Fruit fly (Drosophila melanogaster) whole organism, embryonic: ENCODE results near the gene Prx4.

Experiments
- Ada2b ChIP-seq: fragments of 200-800 bp; sonication (Bioruptor generic); IDR thresholded peaks from 2 replicates; pipeline ENCODE4 v1.3.6; 2022; ENCODE audit warnings: missing biosample characterization, missing genetic modification characterization
- Bteb2 ChIP-seq: fragments of 200-800 bp; sonication (Bioruptor generic); optimal IDR thresholded peaks from 2 replicates; lab custom pipeline; 2016; ENCODE audit warnings: missing biosample characterization, missing genetic modification characterization
- CG12104 ChIP-seq: fragments of 200-800 bp; sonication (Bioruptor generic); optimal IDR thresholded peaks from 3 replicates; lab custom pipeline; 2016; ENCODE audit warnings: missing biosample characterization, missing genetic modification characterization
- CG12219 ChIP-seq: fragments of 200-800 bp; sonication (Bioruptor generic); optimal IDR thresholded peaks from 3 replicates; lab custom pipeline; 2018; ENCODE audit warnings: missing biosample characterization, mild to moderate bottlenecking, missing genetic modification characterization
- CG14050 ChIP-seq: fragments of 200-800 bp; sonication (Bioruptor generic); IDR thresholded peaks from 3 replicates; pipeline ENCODE4 v1.3.6; 2022; ENCODE audit warnings: missing biosample characterization, missing genetic modification characterization
- CG15073 ChIP-seq: fragments of 200-800 bp; sonication (Bioruptor generic); optimal IDR thresholded peaks from 2 replicates; lab custom pipeline; 2016; ENCODE audit warnings: missing biosample characterization, missing genetic modification characterization
- CG32532 ChIP-seq: fragments of 200-800 bp; sonication (Bioruptor generic); IDR thresholded peaks from 2 replicates; pipeline ENCODE4 v1.3.6; 2022; ENCODE audit warnings: missing biosample characterization, missing genetic modification characterization
- CG3847 ChIP-seq: fragments of 200-800 bp; sonication (Bioruptor generic); IDR thresholded peaks from 2 replicates; pipeline ENCODE4 v1.3.6; 2022; ENCODE audit warnings: missing biosample characterization, missing genetic modification characterization
- CG4282 ChIP-seq: fragments of 200-800 bp; sonication (Bioruptor generic); optimal IDR thresholded peaks from 2 replicates; lab custom pipeline; 2016; ENCODE audit warnings: missing biosample characterization, missing genetic modification characterization
- CG5953 ChIP-seq: fragments of 200-800 bp; sonication (Bioruptor generic); IDR thresholded peaks from 2 replicates; pipeline ENCODE4 v1.3.6; 2022; ENCODE audit warnings: missing biosample characterization, missing genetic modification characterization
- CG7963 ChIP-seq: fragments of 200-800 bp; sonication (Bioruptor generic); IDR thresholded peaks from 3 replicates; pipeline ENCODE4 v1.3.6; 2022; ENCODE audit warnings: missing biosample characterization, missing genetic modification characterization; ENCODE audit not compliant: partially characterized antibody
- CHES-1-like ChIP-seq: fragments of 200-800 bp; sonication (Bioruptor generic); optimal IDR thresholded peaks from 2 replicates; lab custom pipeline; 2016; ENCODE audit warnings: missing biosample characterization, missing genetic modification characterization
- CoRest ChIP-seq: fragments of 200-800 bp; sonication (Bioruptor generic); optimal IDR thresholded peaks from 3 replicates; lab custom pipeline; 2018; ENCODE audit warnings: missing biosample characterization, mild to moderate bottlenecking, missing genetic modification characterization, moderate library complexity
- D19B ChIP-seq: fragments of 200-800 bp; sonication (Bioruptor generic); optimal IDR thresholded peaks from 2 replicates; lab custom pipeline; 2017; ENCODE audit warnings: missing biosample characterization, mild to moderate bottlenecking, missing genetic modification characterization
- Deaf1 ChIP-seq: fragments of 200-800 bp; optimal IDR thresholded peaks from 3 replicates; lab custom pipeline; 2019; ENCODE audit warnings: missing biosample characterization, mild to moderate bottlenecking, missing genetic modification characterization, moderate library complexity
- Dp ChIP-seq: fragments of 200-800 bp; sonication (Bioruptor generic); optimal IDR thresholded peaks from 2 replicates; lab custom pipeline; 2018; ENCODE audit warnings: missing biosample characterization, mild to moderate bottlenecking, missing genetic modification characterization, moderate library complexity
- H15 ChIP-seq: fragments of 200-800 bp; sonication (Bioruptor generic); IDR thresholded peaks from 3 replicates; pipeline ENCODE4 v1.3.6; 2022; ENCODE audit warnings: missing biosample characterization, missing genetic modification characterization
- HLH3B ChIP-seq: fragments of 200-800 bp; sonication (Bioruptor generic); IDR thresholded peaks from 2 replicates; pipeline ENCODE4 v1.3.6; 2022; ENCODE audit warnings: missing biosample characterization, missing genetic modification characterization
- Hand ChIP-seq: fragments of 200-800 bp; sonication (Bioruptor generic); optimal IDR thresholded peaks from 2 replicates; lab custom pipeline; 2017; ENCODE audit warnings: mild to moderate bottlenecking, missing biosample characterization, missing genetic modification reagents, missing genetic modification characterization
- Hey ChIP-seq: fragments of 200-800 bp; sonication (Bioruptor generic); optimal IDR thresholded peaks from 3 replicates; lab custom pipeline; 2018; ENCODE audit warnings: missing biosample characterization, mild to moderate bottlenecking, missing genetic modification characterization
- Hr3 ChIP-seq: fragments of 200-800 bp; sonication (Bioruptor generic); optimal IDR thresholded peaks from 3 replicates; lab custom pipeline; 2016; ENCODE audit warnings: missing biosample characterization, missing genetic modification characterization
- Hr51 ChIP-seq, 2 experiments: fragments of 200-800 bp; sonication (Bioruptor generic); optimal IDR thresholded peaks; 2 replicates in 1 of 2; 3 replicates in 1 of 2; lab custom pipeline; 2016 to 2018; ENCODE audit warnings: missing biosample characterization in 2 of 2, missing genetic modification characterization in 2 of 2, mild to moderate bottlenecking in 1 of 2, moderate library complexity in 1 of 2
- Hsf ChIP-seq: fragments of 200-800 bp; sonication (Bioruptor generic); optimal IDR thresholded peaks from 3 replicates; lab custom pipeline; 2016; ENCODE audit warnings: missing biosample characterization, missing genetic modification characterization
- MTF-1 ChIP-seq: fragments of 200-800 bp; sonication (Bioruptor generic); optimal IDR thresholded peaks from 2 replicates; lab custom pipeline; 2018; ENCODE audit warnings: missing biosample characterization, mild to moderate bottlenecking, missing genetic modification characterization, borderline replicate concordance
- NC2β ChIP-seq: fragments of 200-800 bp; sonication (Bioruptor generic); optimal IDR thresholded peaks from 2 replicates; lab custom pipeline; 2016; ENCODE audit warnings: missing biosample characterization, missing genetic modification characterization
- NK7.1 ChIP-seq: fragments of 200-800 bp; sonication (Bioruptor generic); optimal IDR thresholded peaks from 3 replicates; lab custom pipeline; 2016; ENCODE audit warnings: missing biosample characterization, missing genetic modification characterization
- Nf-YC ChIP-seq: fragments of 200-800 bp; optimal IDR thresholded peaks from 3 replicates; lab custom pipeline; 2019; ENCODE audit warnings: missing biosample characterization, mild to moderate bottlenecking, missing genetic modification characterization, moderate library complexity
- Side ChIP-seq: fragments of 200-800 bp; sonication (Bioruptor generic); optimal IDR thresholded peaks from 2 replicates; lab custom pipeline; 2016; ENCODE audit warnings: missing biosample characterization, missing genetic modification characterization
- Sry-δ ChIP-seq: fragments of 200-800 bp; sonication (Bioruptor generic); optimal IDR thresholded peaks from 2 replicates; lab custom pipeline; 2016; ENCODE audit warnings: missing biosample characterization, missing genetic modification characterization
- Trl ChIP-seq, 3 experiments: fragments of >200 bp in 2 of 3; fragments of 200-800 bp in 1 of 3; sonication (Bioruptor generic) in 1 of 3; optimal IDR thresholded peaks; 2 replicates in 1 of 3; 3 replicates in 2 of 3; lab custom pipeline; 2016 to 2017; ENCODE audit warnings: missing biosample characterization in 1 of 3, missing genetic modification characterization in 1 of 3
- az2 ChIP-seq: fragments of 200-800 bp; sonication (Bioruptor generic); optimal IDR thresholded peaks from 3 replicates; lab custom pipeline; 2016; ENCODE audit warnings: missing biosample characterization, missing genetic modification characterization
- bab2 ChIP-seq: fragments of 200-800 bp; sonication (Bioruptor generic); optimal IDR thresholded peaks from 2 replicates; lab custom pipeline; 2016; ENCODE audit warnings: missing biosample characterization, missing genetic modification characterization
- chm ChIP-seq: fragments of 200-800 bp; sonication (Bioruptor generic); IDR thresholded peaks from 2 replicates; pipeline ENCODE4 v1.3.6; 2022; ENCODE audit warnings: missing biosample characterization, missing genetic modification characterization
- cwo ChIP-seq: fragments of 200-800 bp; sonication (Bioruptor generic); optimal IDR thresholded peaks from 3 replicates; lab custom pipeline; 2017; ENCODE audit warnings: missing biosample characterization, missing genetic modification characterization, mild to moderate bottlenecking, moderate library complexity, missing genetic modification reagents
- dm ChIP-seq: fragments of 200-800 bp; sonication (Bioruptor generic); optimal IDR thresholded peaks from 3 replicates; lab custom pipeline; 2016; ENCODE audit warnings: missing biosample characterization, missing genetic modification characterization
- eyg ChIP-seq: fragments of 200-800 bp; sonication (Bioruptor generic); optimal IDR thresholded peaks from 3 replicates; lab custom pipeline; 2016; ENCODE audit warnings: missing biosample characterization, missing genetic modification characterization
- gem ChIP-seq: fragments of 200-800 bp; sonication (Bioruptor generic); optimal IDR thresholded peaks from 2 replicates; lab custom pipeline; 2019; ENCODE audit warnings: missing biosample characterization, mild to moderate bottlenecking, missing genetic modification characterization, moderate library complexity
- grau ChIP-seq: fragments of 200-800 bp; optimal IDR thresholded peaks from 3 replicates; lab custom pipeline; 2019; ENCODE audit warnings: missing biosample characterization, mild to moderate bottlenecking, missing genetic modification characterization, moderate library complexity
- gsb ChIP-seq: fragments of 200-800 bp; sonication (Bioruptor generic); IDR thresholded peaks from 2 replicates; pipeline ENCODE4 v1.3.6; 2022; ENCODE audit warnings: missing biosample characterization, missing genetic modification characterization
- klu ChIP-seq: fragments of 200-800 bp; sonication (Bioruptor generic); IDR thresholded peaks from 2 replicates; pipeline ENCODE4 v1.3.6; 2022; ENCODE audit warnings: missing biosample characterization, missing genetic modification characterization
- lilli ChIP-seq: fragments of 200-800 bp; sonication (Bioruptor generic); optimal IDR thresholded peaks from 3 replicates; lab custom pipeline; 2016; ENCODE audit warnings: missing biosample characterization, missing genetic modification characterization
- maf-S ChIP-seq: fragments of 200-800 bp; sonication (Bioruptor generic); optimal IDR thresholded peaks from 2 replicates; lab custom pipeline; 2016; ENCODE audit warnings: missing biosample characterization, missing genetic modification characterization
- oc ChIP-seq: fragments of 200-800 bp; sonication (Bioruptor generic); optimal IDR thresholded peaks from 2 replicates; lab custom pipeline; 2018; ENCODE audit warnings: missing biosample characterization, mild to moderate bottlenecking, missing genetic modification characterization, moderate library complexity
- pita ChIP-seq: fragments of 200-800 bp; sonication (Bioruptor generic); optimal IDR thresholded peaks from 2 replicates; lab custom pipeline; 2017; ENCODE audit warnings: missing biosample characterization, mild to moderate bottlenecking, missing genetic modification characterization
- repo ChIP-seq: fragments of 200-800 bp; sonication (Bioruptor generic); optimal IDR thresholded peaks from 2 replicates; lab custom pipeline; 2016; ENCODE audit warnings: missing biosample characterization, missing genetic modification characterization
- scrt ChIP-seq: fragments of 200-800 bp; sonication (Bioruptor generic); optimal IDR thresholded peaks from 2 replicates; lab custom pipeline; 2018; ENCODE audit warnings: missing biosample characterization, mild to moderate bottlenecking, missing genetic modification characterization, moderate library complexity
- sd ChIP-seq: fragments of 200-800 bp; sonication (Bioruptor generic); optimal IDR thresholded peaks from 3 replicates; lab custom pipeline; 2018; ENCODE audit warnings: missing biosample characterization, mild to moderate bottlenecking, missing genetic modification characterization, moderate library complexity
- sob ChIP-seq: fragments of 200-800 bp; sonication (Bioruptor generic); IDR thresholded peaks from 2 replicates; pipeline ENCODE4 v1.3.6; 2022; ENCODE audit warnings: missing biosample characterization, missing genetic modification characterization
- tna ChIP-seq: fragments of 200-800 bp; sonication (Bioruptor generic); IDR thresholded peaks from 2 replicates; pipeline ENCODE4 v1.3.6; 2022; ENCODE audit warnings: missing biosample characterization, missing genetic modification characterization; ENCODE audit not compliant: partially characterized antibody

Gene Prx4

dm6 chr3L:3071675-3072583 is 29.8 kb downstream of the Prx4 start (continued):
- TF ChIP-seq Trl (optimal IDR thresholded peaks at IDR 0.05; lab: Kevin White, UChicago) (no peak), Trl (GFP tag; optimal IDR thresholded peaks at IDR 0.05; lab: Kevin White, UChicago) (no peak), CG14050 (GFP tag; lab: Robert Waterston, UW) (no peak), CG12219 (GFP tag; lab: Kevin White, UChicago) (no peak), Hand (GFP tag; lab: Kevin White, UChicago) (no peak), Sry-δ (GFP tag; lab: Kevin White, UChicago) (no peak), H15 (no peak), Hr3 (GFP tag; lab: Kevin White, UChicago) (no peak), gem (tag; lab: Kevin White, UChicago) (peak; percentile 46), sd (no peak), Hey (no peak), CG15073 (GFP tag; lab: Kevin White, UChicago) (no peak), klu (no peak), tna (0 out of 2 replicates have a peak, but pooled peaks have one; percentile 8), CG32532 (GFP tag; lab: Robert Waterston, UW) (no peak), D19B (GFP tag; lab: Kevin White, UChicago) (no peak), Hsf (no peak), Deaf1 (tag; lab: Kevin White, UChicago) (peak; percentile 30), cwo (GFP tag; lab: Kevin White, UChicago) (peak; percentile 16), repo (no peak), scrt (peak; percentile 43), bab2 (no peak), CoRest (tag; lab: Kevin White, UChicago) (peak; percentile 26), CG5953 (no peak), az2 (GFP tag; lab: Kevin White, UChicago) (no peak), CHES-1-like (GFP tag; lab: Kevin White, UChicago) (no peak), Side (GFP tag; lab: Kevin White, UChicago) (no peak), Hr51 (GFP tag; optimal IDR thresholded peaks at IDR 0.05; lab: Kevin White, UChicago) (no peak), eyg (GFP tag; lab: Kevin White, UChicago) (no peak), CG12104 (no peak), CG7963 (no peak), chm (peak; percentile 57), Dp (GFP tag; lab: Kevin White, UChicago) (no peak), dm (GFP tag; lab: Kevin White, UChicago) (no peak), Ada2b (GFP tag; lab: Robert Waterston, UW) (no peak), CG3847 (GFP tag; lab: Robert Waterston, UW) (no peak), sob (no peak), oc (no peak), Bteb2 (GFP tag; lab: Kevin White, UChicago) (no peak), maf-S (no peak), NK7.1 (no peak), lilli (peak; percentile 23), CG4282 (GFP tag; lab: Kevin White, UChicago) (no peak), Nf-YC (tag; lab: Kevin White, UChicago) (no peak), NC2β (no peak), MTF-1 (GFP tag; lab: Kevin White, UChicago) (no peak), grau (tag; lab: Kevin White, UChicago) (peak; percentile 22), gsb (GFP tag; lab: Robert Waterston, UW) (no peak), HLH3B (no peak), pita (GFP tag; lab: Kevin White, UChicago) (no peak)
